Worm (Caenorhabditis elegans): ENCODE data around the gene D1025.10.

D1025.10 gene

DNA sequence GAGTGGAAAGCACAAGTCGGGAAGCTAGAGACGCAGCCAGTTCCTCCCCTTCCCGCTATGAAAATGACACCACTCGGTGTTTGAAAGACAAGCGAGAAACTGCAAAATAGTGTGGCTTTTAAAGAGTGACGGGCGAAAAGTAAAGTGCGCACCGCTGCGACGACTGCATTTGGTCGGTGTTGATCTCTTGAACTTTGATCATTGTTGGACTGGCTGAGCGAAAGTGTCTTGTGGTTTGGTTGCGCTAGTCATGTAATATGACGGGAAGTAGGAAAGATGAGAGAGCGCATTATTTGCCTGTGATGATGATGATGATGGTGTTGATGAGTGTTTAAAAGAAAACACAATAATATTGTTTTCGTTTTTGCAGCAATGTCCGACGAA, 43.6 kb downstream of the D1025.10 start (continued):
- TF ChIP-seq ceh-6 (GFP tag; optimal IDR thresholded peaks at IDR 0.05) = no peak
- no peak for TF ChIP-seq eyg-1 (tag; optimal IDR thresholded peaks at IDR 0.05)
- peak; percentile 66 for TF ChIP-seq ceh-19 (GFP tag; optimal IDR thresholded peaks at IDR 0.05)
- no peak for TF ChIP-seq C38D4.7 (GFP tag; optimal IDR thresholded peaks at IDR 0.05)
- no peak for TF ChIP-seq ceh-9 (tag; optimal IDR thresholded peaks at IDR 0.05)
- TF ChIP-seq pha-2 (tag; optimal IDR thresholded peaks at IDR 0.05) = peak; percentile 62
- peak; percentile 60 for TF ChIP-seq pqm-1 (tag; optimal IDR thresholded peaks at IDR 0.05)
- no peak for TF ChIP-seq hlh-8 (tag; optimal IDR thresholded peaks at IDR 0.05)
- TF ChIP-seq tbx-2 (tag; optimal IDR thresholded peaks at IDR 0.05) = peak; percentile 94
- TF ChIP-seq nhr-11 (tag; optimal IDR thresholded peaks at IDR 0.05) = no peak
- TF ChIP-seq pha-4 (tag; optimal IDR thresholded peaks at IDR 0.05) = no peak
- peak; percentile 86 for TF ChIP-seq nfya-1 (tag; optimal IDR thresholded peaks at IDR 0.05)
- no peak for TF ChIP-seq zip-5 (tag; optimal IDR thresholded peaks at IDR 0.05)
- no peak for TF ChIP-seq ttx-3 (tag; optimal IDR thresholded peaks at IDR 0.05)
- peak; percentile 53 for TF ChIP-seq dmd-4 (tag; optimal IDR thresholded peaks at IDR 0.05; ENCODE audit: borderline replicate concordance)

- TF ChIP-seq ama-1 (optimal IDR thresholded peaks at IDR 0.05) (no peak), pat-9 (tag; optimal IDR thresholded peaks at IDR 0.05) (no peak), eyg-1 (tag; optimal IDR thresholded peaks at IDR 0.05) (no peak), F13H6.1 (tag; optimal IDR thresholded peaks at IDR 0.05) (no peak), ceh-18 (tag; optimal IDR thresholded peaks at IDR 0.05) (peak; percentile 72), hlh-6 (tag; optimal IDR thresholded peaks at IDR 0.05) (peak; percentile 4), lim-6 (tag; optimal IDR thresholded peaks at IDR 0.05) (no peak), pros-1 (tag; optimal IDR thresholded peaks at IDR 0.05) (no peak), pqm-1 (tag; optimal IDR thresholded peaks at IDR 0.05) (no peak), rnt-1 (tag; optimal IDR thresholded peaks at IDR 0.05) (peak; percentile 2), tbx-2 (tag; optimal IDR thresholded peaks at IDR 0.05) (peak; percentile 67), sdc-2 (tag; optimal IDR thresholded peaks at IDR 0.05) (no peak), unc-55 (GFP tag; optimal IDR thresholded peaks at IDR 0.05) (peak; percentile 1), ceh-31 (tag; optimal IDR thresholded peaks at IDR 0.05) (peak; percentile 11), unc-42 (tag; optimal IDR thresholded peaks at IDR 0.05) (peak; percentile 81), ceh-2 (tag; optimal IDR thresholded peaks at IDR 0.05) (no peak), ahr-1 (tag; optimal IDR thresholded peaks at IDR 0.05) (no peak), dve-1 (tag; optimal IDR thresholded peaks at IDR 0.05) (no peak), nfya-1 (tag; optimal IDR thresholded peaks at IDR 0.05) (peak; percentile 49), ceh-34 (tag; optimal IDR thresholded peaks at IDR 0.05) (peak; percentile 25), mec-3 (tag; optimal IDR thresholded peaks at IDR 0.05; ENCODE audit: borderline replicate concordance) (no peak), ztf-16 (tag; optimal IDR thresholded peaks at IDR 0.05) (no peak), ceh-24 (tag; optimal IDR thresholded peaks at IDR 0.05) (no peak), elt-2 (tag; optimal IDR thresholded peaks at IDR 0.05) (no peak), hlh-8 (tag; optimal IDR thresholded peaks at IDR 0.05) (no peak), dmd-4 (tag; optimal IDR thresholded peaks at IDR 0.05; ENCODE audit: borderline replicate concordance) (no peak), ceh-14 (tag; optimal IDR thresholded peaks at IDR 0.05) (no peak), unc-86 (tag; optimal IDR thresholded peaks at IDR 0.05) (no peak)
Observed at ce11 chrX:14561416-14561973, 44.8 kb downstream of the D1025.10 start.

- TF ChIP-seq dmd-4 (tag; optimal IDR thresholded peaks at IDR 0.05; ENCODE audit: borderline replicate concordance) (no peak), hlh-6 (tag; optimal IDR thresholded peaks at IDR 0.05) (no peak), pros-1 (tag; optimal IDR thresholded peaks at IDR 0.05) (no peak), lin-11 (tag; optimal IDR thresholded peaks at IDR 0.05) (no peak), ceh-45 (GFP tag; IDR thresholded peaks at IDR 0.05) (no peak), npax-4 (tag; optimal IDR thresholded peaks at IDR 0.05) (no peak), ceh-2 (tag; optimal IDR thresholded peaks at IDR 0.05) (no peak), ceh-34 (tag; optimal IDR thresholded peaks at IDR 0.05) (no peak), sdc-2 (tag; optimal IDR thresholded peaks at IDR 0.05) (no peak), ama-1 (optimal IDR thresholded peaks at IDR 0.05) (no peak), K02D7.2 (tag; optimal IDR thresholded peaks at IDR 0.05) (no peak), pat-9 (tag; optimal IDR thresholded peaks at IDR 0.05) (no peak), syd-9 (tag; optimal IDR thresholded peaks at IDR 0.05) (no peak), K09A11.1 (tag; optimal IDR thresholded peaks at IDR 0.05; ENCODE audit: insufficient read depth) (no peak)
Observed at ce11 chrX:14562286-14563086, 45.8 kb downstream of the D1025.10 start.

Data from whole organism, late embryonic.